Fruit fly (Drosophila melanogaster) whole organism: ENCODE measurements around the gene sog.

Source experiments
- CG8478 ChIP-seq: fragments of >200 bp; optimal IDR thresholded peaks from 2 replicates; lab custom pipeline; 2018; ENCODE audit warnings: inconsistent platforms
- Dll ChIP-seq: fragments of >200 bp; optimal IDR thresholded peaks from 2 replicates; lab custom pipeline; 2017
- EcR ChIP-seq, 2 experiments: fragments of >200 bp; optimal IDR thresholded peaks; 2 replicates each; lab custom pipeline; 2017; ENCODE audit warnings: missing biosample characterization in 2 of 2, missing genetic modification characterization in 2 of 2, missing genetic modification reagents in 2 of 2
- pan ChIP-seq: fragments of >200 bp; optimal IDR thresholded peaks from 2 replicates; lab custom pipeline; 2017
- psq ChIP-seq: fragments of >200 bp; optimal IDR thresholded peaks from 2 replicates; lab custom pipeline; 2017
- usp ChIP-seq: fragments of >200 bp; optimal IDR thresholded peaks from 2 replicates; lab custom pipeline; 2017; ENCODE audit warnings: missing biosample characterization, missing genetic modification characterization, mixed read lengths

Gene sog

dm6 chrX:15594230-15594857 is 38.9 kb downstream of the sog start:
- TF ChIP-seq psq (lab: Kevin White, UChicago) (no peak), pan (lab: Kevin White, UChicago) (no peak), CG8478 (lab: Kevin White, UChicago) (no peak), usp (no peak), Dll (no peak), EcR (GFP tag; optimal IDR thresholded peaks at IDR 0.05; lab: Kevin White, UChicago) (no peak)

- TF ChIP-seq psq (lab: Kevin White, UChicago) (no peak), Dll (no peak), EcR (GFP tag; optimal IDR thresholded peaks at IDR 0.05; lab: Kevin White, UChicago) (no peak), usp (no peak), pan (lab: Kevin White, UChicago) (no peak), CG8478 (lab: Kevin White, UChicago) (no peak)
Observed at dm6 chrX:15593477-15594229, 39.6 kb downstream of the sog start, which contains the start of gene Chsy. Gene Chsy, minus strand, starts transcription at chrX:15593534.

dm6 chrX:15592822-15593476 is 40.3 kb downstream of the sog start:
- no peak for TF ChIP-seq CG8478 (lab: Kevin White, UChicago)
- TF ChIP-seq usp = no peak
- peak; percentile 31 for TF ChIP-seq Dll
- no peak for TF ChIP-seq pan (lab: Kevin White, UChicago)
- no peak for TF ChIP-seq EcR (GFP tag; optimal IDR thresholded peaks at IDR 0.05; lab: Kevin White, UChicago)
- no peak for TF ChIP-seq psq (lab: Kevin White, UChicago)

- TF ChIP-seq pan (lab: Kevin White, UChicago) (no peak), psq (lab: Kevin White, UChicago) (no peak), usp (no peak), EcR (GFP tag; optimal IDR thresholded peaks at IDR 0.05; lab: Kevin White, UChicago) (no peak), CG8478 (lab: Kevin White, UChicago) (no peak), Dll (no peak)
Observed at dm6 chrX:15591721-15592491, 41.3 kb downstream of the sog start.

dm6 chrX:15587433-15587832 is 45.8 kb downstream of the sog start, which contains the start of gene Alp11:
Gene Alp11, plus strand, starts transcription at chrX:15587733.
- TF ChIP-seq psq (lab: Kevin White, UChicago) (no peak), Dll (no peak)

dm6 chrX:15583842-15584441 is 49.3 kb downstream of the sog start:
- TF ChIP-seq EcR (GFP tag; optimal IDR thresholded peaks at IDR 0.05; lab: Kevin White, UChicago) = no peak
- no peak for TF ChIP-seq usp
- TF ChIP-seq Dll = no peak
- no peak for TF ChIP-seq pan (lab: Kevin White, UChicago)
- no peak for TF ChIP-seq CG8478 (lab: Kevin White, UChicago)
- TF ChIP-seq psq (lab: Kevin White, UChicago) = no peak

dm6 chrX:15582853-15583252 is 50.4 kb downstream of the sog start, which contains the start of the genes CG9215 and CG8097:
Gene CG9215, minus strand, starts transcription at chrX:15582874.
Gene CG8097, plus strand, starts transcription at chrX:15583159.
- TF ChIP-seq EcR (GFP tag; optimal IDR thresholded peaks at IDR 0.05; lab: Kevin White, UChicago) (no peak), Dll (no peak), CG8478 (lab: Kevin White, UChicago) (no peak), pan (lab: Kevin White, UChicago) (no peak), usp (no peak), psq (lab: Kevin White, UChicago) (no peak)

- no peak for TF ChIP-seq EcR (GFP tag; optimal IDR thresholded peaks at IDR 0.05; lab: Kevin White, UChicago)
- no peak for TF ChIP-seq CG8478 (lab: Kevin White, UChicago)
- TF ChIP-seq Dll = no peak
Observed at dm6 chrX:15579579-15579978, 53.7 kb downstream of the sog start.

- no peak for TF ChIP-seq CG8478 (lab: Kevin White, UChicago)
- TF ChIP-seq usp = no peak
- no peak for TF ChIP-seq psq (lab: Kevin White, UChicago)
- no peak for TF ChIP-seq EcR (GFP tag; optimal IDR thresholded peaks at IDR 0.05; lab: Kevin White, UChicago)
- TF ChIP-seq Dll = no peak
Observed at dm6 chrX:15578043-15578442, 55.2 kb downstream of the sog start, which contains the start of the genes cerv and CG7872. Gene cerv, minus strand, starts transcription at chrX:15578171. Gene CG7872, plus strand, starts transcription at chrX:15578205.

dm6 chrX:15575557-15575956 is 57.7 kb downstream of the sog start, which contains the start of gene CG42299:
Gene CG42299, minus strand, starts transcription at chrX:15575683.
- no peak for TF ChIP-seq Dll
- TF ChIP-seq pan (lab: Kevin White, UChicago) = no peak
- TF ChIP-seq EcR (GFP tag; optimal IDR thresholded peaks at IDR 0.05; lab: Kevin White, UChicago) = no peak
- no peak for TF ChIP-seq usp

- no peak for TF ChIP-seq pan (lab: Kevin White, UChicago)
- TF ChIP-seq EcR (GFP tag; optimal IDR thresholded peaks at IDR 0.05; lab: Kevin White, UChicago) = no peak
- no peak for TF ChIP-seq usp
- no peak for TF ChIP-seq psq (lab: Kevin White, UChicago)
Observed at dm6 chrX:15574384-15574783, 58.9 kb downstream of the sog start, which contains the start of gene CG9213. Gene CG9213, minus strand, starts transcription at chrX:15574535.
